Worm (Caenorhabditis elegans) whole organism, L1 larva: ENCODE results near the gene T06D8.10.

ENCODE experiments used
- C34B4.2 ChIP-seq: sonication (generic microtip); optimal IDR thresholded peaks from 2 replicates; lab custom pipeline; 2017; ENCODE audit warnings: mild to moderate bottlenecking, missing genetic modification characterization, missing compliant biosample characterization
- F16B12.6 ChIP-seq: fragments of 150-350 bp; optimal IDR thresholded peaks from 2 replicates; lab custom pipeline; 2014; ENCODE audit warnings: missing biosample characterization, missing genetic modification characterization
- Y116A8C.19 ChIP-seq: sonication (generic microtip); optimal IDR thresholded peaks from 2 replicates; lab custom pipeline; 2016; ENCODE audit warnings: missing compliant biosample characterization, missing genetic modification characterization, borderline replicate concordance
- aha-1 ChIP-seq: fragments of 150-350 bp; optimal IDR thresholded peaks from 2 replicates; lab custom pipeline; 2014; ENCODE audit warnings: missing biosample characterization, missing genetic modification characterization
- ama-1 ChIP-seq: fragments of 150-350 bp; optimal IDR thresholded peaks from 2 replicates; lab custom pipeline; 2014
- ceh-63 ChIP-seq: fragments of 200-800 bp; sonication (Bioruptor generic); optimal IDR thresholded peaks from 2 replicates; lab custom pipeline; 2018; ENCODE audit warnings: mild to moderate bottlenecking, missing genetic modification characterization, missing compliant biosample characterization
- ceh-90 ChIP-seq: sonication (generic microtip); optimal IDR thresholded peaks from 2 replicates; lab custom pipeline; 2016; ENCODE audit warnings: missing genetic modification characterization, missing compliant biosample characterization
- ces-1 ChIP-seq: fragments of 150-350 bp; optimal IDR thresholded peaks from 2 replicates; lab custom pipeline; 2014; ENCODE audit warnings: missing biosample characterization, missing genetic modification reagents, missing genetic modification characterization
- dpl-1 ChIP-seq, 3 experiments: fragments of 150-350 bp in 2 of 3; sonication (generic microtip) in 1 of 3; optimal IDR thresholded peaks; 2 replicates each; lab custom pipeline; 2014 to 2017; ENCODE audit warnings: missing biosample characterization in 3 of 3, missing genetic modification characterization in 3 of 3, missing genetic modification reagents in 3 of 3
- dsc-1 ChIP-seq: sonication (generic microtip); optimal IDR thresholded peaks from 2 replicates; lab custom pipeline; 2016; ENCODE audit warnings: mild to moderate bottlenecking, missing genetic modification characterization, missing compliant biosample characterization
- efl-1 ChIP-seq, 4 experiments: fragments of 150-350 bp; optimal IDR thresholded peaks in 3 of 4; peaks in 1 of 4; 1 replicate in 1 of 4; 2 replicates in 3 of 4; lab custom pipeline; 2014; ENCODE audit warnings: missing biosample characterization in 2 of 4, missing genetic modification characterization in 2 of 4, missing genetic modification reagents in 2 of 4
- egl-13 ChIP-seq: sonication (generic microtip); optimal IDR thresholded peaks from 2 replicates; lab custom pipeline; 2016; ENCODE audit warnings: missing genotype, missing genetic modification reagents, missing genetic modification characterization, missing compliant biosample characterization
- egl-27 ChIP-seq, 2 experiments: fragments of 150-350 bp in 1 of 2; sonication (generic microtip); optimal IDR thresholded peaks; 3 replicates each; lab custom pipeline; 2017 to 2018; ENCODE audit warnings: missing biosample characterization in 2 of 2, missing genetic modification characterization in 2 of 2, missing genetic modification reagents in 2 of 2
- elt-3 ChIP-seq, 6 experiments: fragments of 150-350 bp in 1 of 6; sonication (generic microtip); optimal IDR thresholded peaks; 2 replicates each; lab custom pipeline; 2017 to 2018; ENCODE audit warnings: missing biosample characterization in 6 of 6, missing genetic modification characterization in 6 of 6, inconsistent platforms in 1 of 6
- fkh-4 ChIP-seq: sonication (generic microtip); optimal IDR thresholded peaks from 2 replicates; lab custom pipeline; 2016; ENCODE audit warnings: missing compliant biosample characterization, missing genetic modification characterization, borderline replicate concordance
- fkh-8 ChIP-seq: sonication (generic microtip); optimal IDR thresholded peaks from 2 replicates; lab custom pipeline; 2016; ENCODE audit warnings: mild to moderate bottlenecking, missing genetic modification characterization, missing compliant biosample characterization
- grh-1 ChIP-seq: fragments of 200-800 bp; sonication (Bioruptor generic); IDR thresholded peaks from 2 replicates; pipeline ENCODE4 v1.3.6; 2022; ENCODE audit warnings: missing genetic modification reagents, missing genetic modification characterization, missing compliant biosample characterization
- hlh-17 ChIP-seq: fragments of 200-800 bp; sonication (Bioruptor generic); optimal IDR thresholded peaks from 2 replicates; lab custom pipeline; 2018; ENCODE audit warnings: missing genetic modification characterization, mild to moderate bottlenecking, missing compliant biosample characterization, moderate library complexity, borderline replicate concordance
- hpl-2 ChIP-seq: fragments of 150-350 bp; optimal IDR thresholded peaks from 2 replicates; lab custom pipeline; 2014; ENCODE audit warnings: missing biosample characterization, missing genetic modification reagents, missing genetic modification characterization
- irx-1 ChIP-seq: sonication (generic microtip); optimal IDR thresholded peaks from 2 replicates; lab custom pipeline; 2016; ENCODE audit warnings: missing genetic modification characterization, missing compliant biosample characterization
- isw-1 ChIP-seq: fragments of 200-800 bp; sonication (Bioruptor generic); IDR thresholded peaks from 2 replicates; pipeline ENCODE4 v1.3.6; 2022; ENCODE audit warnings: missing genetic modification characterization, missing compliant biosample characterization
- jun-1 ChIP-seq: fragments of 150-350 bp; optimal IDR thresholded peaks from 2 replicates; lab custom pipeline; 2014; ENCODE audit warnings: missing biosample characterization, missing genetic modification reagents, missing genetic modification characterization
- lin-13 ChIP-seq: fragments of 150-350 bp; optimal IDR thresholded peaks from 2 replicates; lab custom pipeline; 2014; ENCODE audit warnings: missing biosample characterization, missing genetic modification reagents, missing genetic modification characterization
- lin-14 ChIP-seq: fragments of 200-800 bp; sonication (Bioruptor generic); optimal IDR thresholded peaks from 2 replicates; lab custom pipeline; 2018; ENCODE audit warnings: mild to moderate bottlenecking, missing genetic modification characterization, moderate library complexity, missing compliant biosample characterization
- lin-15B ChIP-seq: fragments of 150-350 bp; sonication (generic microtip); optimal IDR thresholded peaks from 3 replicates; lab custom pipeline; 2014; ENCODE audit warnings: missing biosample characterization, missing genetic modification characterization
- lin-35 ChIP-seq, 2 experiments: fragments of 150-350 bp; optimal IDR thresholded peaks; 2 replicates each; lab custom pipeline; 2014; ENCODE audit warnings: missing biosample characterization in 2 of 2, missing genetic modification characterization in 2 of 2, missing genetic modification reagents in 2 of 2
- lir-3 ChIP-seq: sonication (generic microtip); optimal IDR thresholded peaks from 2 replicates; lab custom pipeline; 2016; ENCODE audit warnings: mild to moderate bottlenecking, missing genetic modification characterization, moderate library complexity, missing compliant biosample characterization; ENCODE audit not compliant: poor library complexity
- mab-9 ChIP-seq: fragments of 200-800 bp; sonication (Bioruptor generic); IDR thresholded peaks from 2 replicates; pipeline ENCODE4 v1.3.6; 2022; ENCODE audit warnings: missing genetic modification reagents, missing genetic modification characterization, missing compliant biosample characterization
- nhr-11 ChIP-seq: fragments of 150-350 bp; optimal IDR thresholded peaks from 2 replicates; lab custom pipeline; 2014; ENCODE audit warnings: missing biosample characterization, missing genetic modification characterization
- nhr-19 ChIP-seq: fragments of 200-800 bp; sonication (Bioruptor generic); conservative IDR thresholded peaks from 2 replicates; pipeline ENCODE4 v1.3.6; 2022; ENCODE audit warnings: missing genetic modification characterization, missing compliant biosample characterization
- nhr-20 ChIP-seq: sonication (generic microtip); optimal IDR thresholded peaks from 2 replicates; lab custom pipeline; 2016; ENCODE audit warnings: mild to moderate bottlenecking, missing genetic modification characterization, missing compliant biosample characterization
- nhr-237 ChIP-seq: fragments of 150-350 bp; optimal IDR thresholded peaks from 2 replicates; lab custom pipeline; 2014; ENCODE audit warnings: missing biosample characterization, missing genetic modification characterization
- nhr-28 ChIP-seq: fragments of 150-350 bp; optimal IDR thresholded peaks from 2 replicates; lab custom pipeline; 2014; ENCODE audit warnings: missing biosample characterization, missing genetic modification characterization
- nhr-71 ChIP-seq: sonication (generic microtip); optimal IDR thresholded peaks from 2 replicates; lab custom pipeline; 2016; ENCODE audit warnings: mild to moderate bottlenecking, missing genetic modification characterization, moderate library complexity, missing compliant biosample characterization
- nhr-76 ChIP-seq: sonication (generic microtip); optimal IDR thresholded peaks from 2 replicates; lab custom pipeline; 2017; ENCODE audit warnings: missing biosample characterization, missing genetic modification characterization
- nhr-90 ChIP-seq: sonication (generic microtip); optimal IDR thresholded peaks from 2 replicates; lab custom pipeline; 2016; ENCODE audit warnings: mild to moderate bottlenecking, missing genetic modification characterization, missing compliant biosample characterization; ENCODE audit not compliant: poor library complexity
- pag-3 ChIP-seq: sonication (generic microtip); optimal IDR thresholded peaks from 2 replicates; lab custom pipeline; 2017; ENCODE audit warnings: missing genetic modification characterization, mild to moderate bottlenecking, missing compliant biosample characterization, antibody characterized with exemption, borderline replicate concordance; ENCODE audit not compliant: insufficient read depth
- pax-3 ChIP-seq: fragments of 200-800 bp; sonication (Bioruptor generic); optimal IDR thresholded peaks from 2 replicates; lab custom pipeline; 2018; ENCODE audit warnings: mild to moderate bottlenecking, missing genetic modification characterization, moderate library complexity, missing compliant biosample characterization
- skn-1 ChIP-seq: fragments of 150-350 bp; optimal IDR thresholded peaks from 2 replicates; lab custom pipeline; 2014; ENCODE audit warnings: missing biosample characterization, missing genetic modification characterization
- snu-23 ChIP-seq: sonication (generic microtip); optimal IDR thresholded peaks from 2 replicates; lab custom pipeline; 2016; ENCODE audit warnings: missing genetic modification characterization, missing compliant biosample characterization
- tlp-1 ChIP-seq: fragments of 150-350 bp; optimal IDR thresholded peaks from 2 replicates; lab custom pipeline; 2014; ENCODE audit warnings: missing biosample characterization, missing genetic modification characterization
- unc-130 ChIP-seq: fragments of 150-350 bp; optimal IDR thresholded peaks from 2 replicates; lab custom pipeline; 2017; ENCODE audit warnings: missing biosample characterization, missing genetic modification characterization, inconsistent platforms
- unc-30 ChIP-seq: sonication (generic microtip); optimal IDR thresholded peaks from 2 replicates; lab custom pipeline; 2017; ENCODE audit warnings: missing biosample characterization, missing genetic modification characterization
- vab-15 ChIP-seq: sonication (generic microtip); optimal IDR thresholded peaks from 2 replicates; lab custom pipeline; 2017; ENCODE audit warnings: missing genotype, mild to moderate bottlenecking, missing genetic modification characterization, missing compliant biosample characterization
- xbp-1 ChIP-seq: sonication (generic microtip); optimal IDR thresholded peaks from 2 replicates; lab custom pipeline; 2016; ENCODE audit warnings: missing genetic modification characterization, missing compliant biosample characterization

Gene T06D8.10

ce11 chrII:11238869-11239647 is 8.3 kb downstream of the T06D8.10 start, which contains the start of the genes rpn-9 and T06D8.9 (continued):
- TF ChIP-seq fkh-8 (tag; lab: Kevin White, UChicago) = peak; percentile 77
- TF ChIP-seq irx-1 (tag; lab: Kevin White, UChicago) = peak; percentile 64
- TF ChIP-seq Y116A8C.19 (tag; lab: Kevin White, UChicago) = no peak
- no peak for TF ChIP-seq vab-15 (tag; lab: Kevin White, UChicago)
- peak; percentile 89 for TF ChIP-seq nhr-71 (tag; lab: Kevin White, UChicago)
- peak; percentile 96 for TF ChIP-seq skn-1 (tag; lab: Kevin White, UChicago)
- peak; percentile 71 to 85 (median 78) for TF ChIP-seq dpl-1 (GFP tag; optimal IDR thresholded peaks at IDR 0.05; lab: Kevin White, UChicago)
- TF ChIP-seq nhr-76 = no peak
- TF ChIP-seq dsc-1 (tag; lab: Kevin White, UChicago) = no peak
- TF ChIP-seq efl-1 (optimal IDR thresholded peaks at IDR 0.05; lab: Kevin White, UChicago) = peak; percentile 83 to 87
- TF ChIP-seq efl-1 (GFP tag; optimal IDR thresholded peaks at IDR 0.05 in 1 of 2; lab: Kevin White, UChicago) = peak; percentile 80 to 96
- TF ChIP-seq ces-1 (GFP tag; lab: Kevin White, UChicago) = no peak
- peak; percentile 37 for TF ChIP-seq jun-1 (tag; lab: Kevin White, UChicago)
- no peak for TF ChIP-seq unc-30
- peak; percentile 31 for TF ChIP-seq hpl-2 (GFP tag; lab: Kevin White, UChicago)
- peak; percentile 76 for TF ChIP-seq nhr-19 (GFP tag; lab: Robert Waterston, UW)
- peak; percentile 70 for TF ChIP-seq nhr-90 (tag; lab: Kevin White, UChicago)
- TF ChIP-seq egl-13 (tag; lab: Kevin White, UChicago) = peak; percentile 29
- peak; percentile 51 for TF ChIP-seq F16B12.6 (tag; lab: Kevin White, UChicago)
- peak; percentile 83 for TF ChIP-seq lin-13 (GFP tag; lab: Kevin White, UChicago)
- TF ChIP-seq pax-3 (tag; lab: Kevin White, UChicago) = peak; percentile 48
- no peak for TF ChIP-seq nhr-28 (tag; lab: Kevin White, UChicago)
- TF ChIP-seq grh-1 (GFP tag; lab: Robert Waterston, UW) = no peak
- peak in 2 of 6 experiments; percentile 19 to 89 for TF ChIP-seq elt-3 (tag; optimal IDR thresholded peaks at IDR 0.05; lab: Kevin White, UChicago)
- TF ChIP-seq pag-3 (tag; lab: Kevin White, UChicago) = no peak
- peak; percentile 81 for TF ChIP-seq xbp-1 (tag; lab: Kevin White, UChicago)
- 0 out of 2 replicates have a peak, but pooled peaks have one; percentile 49 for TF ChIP-seq mab-9 (GFP tag; lab: Robert Waterston, UW)
- TF ChIP-seq lin-15B (tag; lab: Kevin White, UChicago) = peak; percentile 94
- TF ChIP-seq isw-1 (GFP tag; lab: Robert Waterston, UW) = peak; percentile 83
- TF ChIP-seq egl-27 (tag; optimal IDR thresholded peaks at IDR 0.05; lab: Kevin White, UChicago) = no peak
- TF ChIP-seq aha-1 (tag; lab: Kevin White, UChicago) = no peak
- peak; percentile 81 to 89 for TF ChIP-seq lin-35 (GFP tag; optimal IDR thresholded peaks at IDR 0.05; lab: Kevin White, UChicago)
- TF ChIP-seq, all 84 proteins: peak for 46

ce11 chrII:11237099-11237498 is 10.2 kb downstream of the T06D8.10 start, which contains the start of gene fndc-1:
TSS of gene fndc-1 (minus strand) at chrII:11237325.
- peak; percentile 1 for TF ChIP-seq ama-1
- TF ChIP-seq pax-3 (tag; lab: Kevin White, UChicago) = no peak

- TF ChIP-seq nhr-71 (tag; lab: Kevin White, UChicago) (no peak), snu-23 (GFP tag; lab: Kevin White, UChicago) (peak; percentile 7), ceh-63 (GFP tag; lab: Kevin White, UChicago) (no peak), lin-35 (GFP tag; optimal IDR thresholded peaks at IDR 0.05; lab: Kevin White, UChicago) (peak; percentile 28 to 47), xbp-1 (tag; lab: Kevin White, UChicago) (no peak), aha-1 (tag; lab: Kevin White, UChicago) (no peak), fkh-4 (tag; lab: Kevin White, UChicago) (no peak), ceh-90 (tag; lab: Kevin White, UChicago) (no peak), nhr-237 (tag; lab: Kevin White, UChicago) (no peak), C34B4.2 (no peak), hlh-17 (GFP tag; lab: Kevin White, UChicago) (no peak), skn-1 (tag; lab: Kevin White, UChicago) (peak; percentile 4), nhr-20 (tag; lab: Kevin White, UChicago) (peak; percentile 90), egl-13 (tag; lab: Kevin White, UChicago) (no peak), nhr-11 (tag; lab: Kevin White, UChicago) (no peak), unc-130 (tag; lab: Kevin White, UChicago) (no peak), nhr-76 (no peak), pax-3 (tag; lab: Kevin White, UChicago) (no peak), lir-3 (tag; lab: Kevin White, UChicago) (no peak), tlp-1 (no peak), lin-14 (GFP tag; lab: Kevin White, UChicago) (no peak)
Measured at ce11 chrII:11236274-11236673, 11.0 kb downstream of the T06D8.10 start, which contains the start of gene cchl-1. TSS of gene cchl-1 (minus strand) at chrII:11236387.
